Worm (Caenorhabditis elegans) whole organism, early embryonic: ENCODE data around the gene txt-18.

Experiments
- B0310.2 ChIP-seq: sonication (generic microtip); optimal IDR thresholded peaks from 2 replicates; lab custom pipeline; 2016; ENCODE audit warnings: mild to moderate bottlenecking, missing genetic modification characterization, missing compliant biosample characterization
- ama-1 ChIP-seq: fragments of 150-350 bp; optimal IDR thresholded peaks from 2 replicates; lab custom pipeline; 2014
- flt-1 ChIP-seq: fragments of 200-800 bp; sonication (Bioruptor generic); IDR thresholded peaks from 2 replicates; pipeline ENCODE4 v1.3.6; 2022; ENCODE audit warnings: missing genetic modification characterization, missing compliant biosample characterization
- tbx-11 ChIP-seq: fragments of 200-800 bp; sonication (Bioruptor generic); IDR thresholded peaks from 2 replicates; pipeline ENCODE4 v1.3.6; 2022; ENCODE audit warnings: missing genetic modification characterization, missing compliant biosample characterization
- tbx-37 ChIP-seq: fragments of 200-800 bp; sonication (Bioruptor generic); conservative IDR thresholded peaks from 2 replicates; pipeline ENCODE4 v1.3.6; 2022; ENCODE audit warnings: missing genetic modification reagents, missing genetic modification characterization, missing compliant biosample characterization

ce11 chrII:6366696-6367095, 22.8 kb downstream of the txt-18 start, which contains the start of gene ctsa-4.1:
- TF ChIP-seq B0310.2 (tag; lab: Kevin White, UChicago), result no peak
- TF ChIP-seq ama-1, result no peak
- no peak for TF ChIP-seq tbx-11 (GFP tag; lab: Robert Waterston, UW)
- no peak for TF ChIP-seq tbx-37
- TF ChIP-seq flt-1 (GFP tag; lab: Robert Waterston, UW), result no peak
